Fruit fly (Drosophila melanogaster): Measurements from ENCODE around the gene CG13023.

The CG13023 gene

dm6 chr3L:16876785-16877468, 50.3 kb downstream of the CG13023 start, which contains the start of gene CG32170 (continued):
- peak; percentile 85 for TF ChIP-seq CG13894 (tag; optimal IDR thresholded peaks at IDR 0.05)
- no peak for TF ChIP-seq z (GFP tag; IDR thresholded peaks at IDR 0.05)
- no peak for TF ChIP-seq CG16813 (GFP tag; IDR thresholded peaks at IDR 0.05; ENCODE audit: partially characterized antibody)
- TF ChIP-seq CG1832 (GFP tag; optimal IDR thresholded peaks at IDR 0.05), result peak; percentile 57
- TF ChIP-seq sens (GFP tag), result no peak
- TF ChIP-seq CG43689 (GFP tag; IDR thresholded peaks at IDR 0.05), result no peak
- TF ChIP-seq fru (optimal IDR thresholded peaks at IDR 0.05), result no peak
- TF ChIP-seq Usf (GFP tag; optimal IDR thresholded peaks at IDR 0.05), result no peak
- no peak for TF ChIP-seq fd3F (GFP tag; optimal IDR thresholded peaks at IDR 0.05)
- TF ChIP-seq klu (GFP tag; IDR thresholded peaks at IDR 0.05), result no peak
- TF ChIP-seq CG31365 (tag; optimal IDR thresholded peaks at IDR 0.05), result no peak
- TF ChIP-seq CG9797 (GFP tag; optimal IDR thresholded peaks at IDR 0.05), result no peak
- no peak for TF ChIP-seq CG2202 (tag; optimal IDR thresholded peaks at IDR 0.05)
- TF ChIP-seq Hmr (GFP tag; optimal IDR thresholded peaks at IDR 0.05), result no peak
- no peak for TF ChIP-seq cato (GFP tag; optimal IDR thresholded peaks at IDR 0.05; ENCODE audit: borderline replicate concordance)
- TF ChIP-seq ab (GFP tag; optimal IDR thresholded peaks at IDR 0.05), result no peak
- no peak for TF ChIP-seq nom (GFP tag; optimal IDR thresholded peaks at IDR 0.05)
- no peak for TF ChIP-seq CG17186 (GFP tag; optimal IDR thresholded peaks at IDR 0.05)
- TF ChIP-seq chinmo (GFP tag; IDR thresholded peaks at IDR 0.05; ENCODE audit: partially characterized antibody), result peak; percentile 93; the same call in 3 of the 4 replicates
- TF ChIP-seq en (GFP tag; optimal IDR thresholded peaks at IDR 0.05), result no peak
- peak; percentile 44; the same call in 1 of the 3 replicates for TF ChIP-seq Dbx (GFP tag; IDR thresholded peaks at IDR 0.05)
- no peak for TF ChIP-seq Doc3 (GFP tag; IDR thresholded peaks at IDR 0.05; ENCODE audit: partially characterized antibody)
- no peak for TF ChIP-seq CG8944 (GFP tag; optimal IDR thresholded peaks at IDR 0.05)
- TF ChIP-seq Aef1 (GFP tag; IDR thresholded peaks at IDR 0.05), result no peak
- TF ChIP-seq CG17612 (GFP tag; IDR thresholded peaks at IDR 0.05), result no peak
- TF ChIP-seq abd-A (tag; optimal IDR thresholded peaks at IDR 0.05), result peak; percentile 81
- TF ChIP-seq br (optimal IDR thresholded peaks at IDR 0.05), result no peak
- no peak for TF ChIP-seq wdn (GFP tag; IDR thresholded peaks at IDR 0.05)
- TF ChIP-seq phol (tag; optimal IDR thresholded peaks at IDR 0.05), result no peak
- no peak for TF ChIP-seq Drgx (GFP tag; IDR thresholded peaks at IDR 0.05)
- TF ChIP-seq TFAM (GFP tag; optimal IDR thresholded peaks at IDR 0.05), result no peak
- no peak for TF ChIP-seq jumu (GFP tag; optimal IDR thresholded peaks at IDR 0.05)
- no peak for TF ChIP-seq CG18599 (GFP tag; optimal IDR thresholded peaks at IDR 0.05)
- no peak for TF ChIP-seq CG10959 (GFP tag; IDR thresholded peaks at IDR 0.05)
- TF ChIP-seq CG10366 (GFP tag; IDR thresholded peaks at IDR 0.05), result no peak
- peak; percentile 51 for TF ChIP-seq CG15269 (tag; optimal IDR thresholded peaks at IDR 0.05)
- TF ChIP-seq CG4404 (GFP tag; IDR thresholded peaks at IDR 0.05), result no peak
- TF ChIP-seq CG12659 (GFP tag; optimal IDR thresholded peaks at IDR 0.05), result no peak
- TF ChIP-seq hth (optimal IDR thresholded peaks at IDR 0.05), result no peak
- no peak for TF ChIP-seq HLH54F (GFP tag; optimal IDR thresholded peaks at IDR 0.05)
- TF ChIP-seq Dp (GFP tag; optimal IDR thresholded peaks at IDR 0.05), result no peak
- TF ChIP-seq CG3065 (GFP tag; optimal IDR thresholded peaks at IDR 0.05), result no peak
- TF ChIP-seq Deaf1 (tag; optimal IDR thresholded peaks at IDR 0.05), result peak; percentile 56
- peak; percentile 71 for TF ChIP-seq grn (GFP tag; optimal IDR thresholded peaks at IDR 0.05)
- TF ChIP-seq fd64A (GFP tag; optimal IDR thresholded peaks at IDR 0.05), result no peak
- TF ChIP-seq Hr78 (GFP tag; optimal IDR thresholded peaks at IDR 0.05), result no peak
- TF ChIP-seq CG10462 (GFP tag; optimal IDR thresholded peaks at IDR 0.05), result no peak
- TF ChIP-seq vvl (GFP tag; IDR thresholded peaks at IDR 0.05), result peak; percentile 84
- no peak for TF ChIP-seq Mes4 (GFP tag; optimal IDR thresholded peaks at IDR 0.05)
- no peak for TF ChIP-seq sisA (GFP tag; IDR thresholded peaks at IDR 0.05)
- TF ChIP-seq rib (GFP tag; IDR thresholded peaks at IDR 0.05), result peak; percentile 54; the same call in 1 of the 2 replicates
